Worm (Caenorhabditis elegans) whole organism, late embryonic: ENCODE measurements around the gene Y53F4B.21.

Experiments used
- C38D4.7 ChIP-seq: fragments of 200-800 bp; sonication (Bioruptor generic); optimal IDR thresholded peaks from 2 replicates; lab custom pipeline; 2018; ENCODE audit warnings: mild to moderate bottlenecking, missing genetic modification characterization, moderate library complexity, missing compliant biosample characterization
- K02D7.2 ChIP-seq: sonication (generic microtip); optimal IDR thresholded peaks from 2 replicates; lab custom pipeline; 2017; ENCODE audit warnings: mild to moderate bottlenecking, missing genetic modification characterization, missing compliant biosample characterization
- ahr-1 ChIP-seq: sonication (generic microtip); optimal IDR thresholded peaks from 2 replicates; lab custom pipeline; 2016; ENCODE audit warnings: missing genetic modification characterization, missing compliant biosample characterization
- ceh-18 ChIP-seq: sonication (generic microtip); optimal IDR thresholded peaks from 2 replicates; lab custom pipeline; 2016; ENCODE audit warnings: missing genetic modification characterization, missing compliant biosample characterization
- ceh-19 ChIP-seq: fragments of 200-800 bp; sonication (Bioruptor generic); optimal IDR thresholded peaks from 2 replicates; lab custom pipeline; 2018; ENCODE audit warnings: mild to moderate bottlenecking, missing genetic modification characterization, missing compliant biosample characterization
- ceh-2 ChIP-seq: sonication (generic microtip); optimal IDR thresholded peaks from 2 replicates; lab custom pipeline; 2016; ENCODE audit warnings: missing genotype, missing genetic modification characterization, missing compliant biosample characterization
- ceh-22 ChIP-seq: sonication (generic microtip); optimal IDR thresholded peaks from 2 replicates; lab custom pipeline; 2017; ENCODE audit warnings: missing biosample characterization, missing genetic modification characterization
- ceh-24 ChIP-seq: sonication (generic microtip); optimal IDR thresholded peaks from 2 replicates; lab custom pipeline; 2016; ENCODE audit warnings: mild to moderate bottlenecking, missing genetic modification characterization, missing compliant biosample characterization
- ceh-30 ChIP-seq: fragments of 150-350 bp; optimal IDR thresholded peaks from 2 replicates; lab custom pipeline; 2014; ENCODE audit warnings: missing biosample characterization, missing genetic modification characterization
- ceh-34 ChIP-seq: sonication (generic microtip); optimal IDR thresholded peaks from 2 replicates; lab custom pipeline; 2016; ENCODE audit warnings: mild to moderate bottlenecking, missing genetic modification characterization, missing compliant biosample characterization
- ceh-45 ChIP-seq: fragments of 200-800 bp; sonication (Bioruptor generic); IDR thresholded peaks from 2 replicates; pipeline ENCODE4 v1.3.6; 2022; ENCODE audit warnings: missing genetic modification reagents, missing genetic modification characterization, missing compliant biosample characterization
- ceh-48 ChIP-seq: sonication (generic microtip); optimal IDR thresholded peaks from 2 replicates; lab custom pipeline; 2016; ENCODE audit warnings: missing genetic modification characterization, inconsistent platforms, missing compliant biosample characterization
- dmd-4 ChIP-seq: sonication (generic microtip); optimal IDR thresholded peaks from 2 replicates; lab custom pipeline; 2016; ENCODE audit warnings: borderline replicate concordance, missing genetic modification characterization, missing compliant biosample characterization
- dve-1 ChIP-seq: sonication (generic microtip); optimal IDR thresholded peaks from 2 replicates; lab custom pipeline; 2017; ENCODE audit warnings: antibody characterized with exemption, mild to moderate bottlenecking, missing genetic modification characterization, missing compliant biosample characterization
- elt-2 ChIP-seq: sonication (generic microtip); optimal IDR thresholded peaks from 2 replicates; lab custom pipeline; 2016; ENCODE audit warnings: missing genetic modification reagents, missing genetic modification characterization, missing compliant biosample characterization
- ets-4 ChIP-seq: sonication (generic microtip); optimal IDR thresholded peaks from 2 replicates; lab custom pipeline; 2016; ENCODE audit warnings: missing genetic modification characterization, missing compliant biosample characterization
- eyg-1 ChIP-seq: sonication (generic microtip); optimal IDR thresholded peaks from 2 replicates; lab custom pipeline; 2016; ENCODE audit warnings: missing genotype, missing genetic modification characterization, missing compliant biosample characterization
- fax-1 ChIP-seq: sonication (generic microtip); optimal IDR thresholded peaks from 2 replicates; lab custom pipeline; 2016; ENCODE audit warnings: missing genotype, missing genetic modification characterization, missing compliant biosample characterization
- fkh-10 ChIP-seq: fragments of 150-350 bp; optimal IDR thresholded peaks from 2 replicates; lab custom pipeline; 2014; ENCODE audit warnings: missing biosample characterization, missing genetic modification reagents, missing genetic modification characterization
- gmeb-2 ChIP-seq: sonication (generic microtip); optimal IDR thresholded peaks from 2 replicates; lab custom pipeline; 2016; ENCODE audit warnings: missing genetic modification characterization, inconsistent platforms, missing compliant biosample characterization
- hlh-6 ChIP-seq: sonication (generic microtip); optimal IDR thresholded peaks from 2 replicates; lab custom pipeline; 2016; ENCODE audit warnings: missing genotype, missing genetic modification characterization, missing compliant biosample characterization
- hlh-8 ChIP-seq: sonication (generic microtip); optimal IDR thresholded peaks from 2 replicates; lab custom pipeline; 2016; ENCODE audit warnings: missing genotype, missing genetic modification characterization, missing compliant biosample characterization
- lim-6 ChIP-seq: sonication (generic microtip); optimal IDR thresholded peaks from 2 replicates; lab custom pipeline; 2016; ENCODE audit warnings: missing genetic modification characterization, missing compliant biosample characterization
- lin-11 ChIP-seq: fragments of 200-800 bp; sonication (Bioruptor generic); optimal IDR thresholded peaks from 2 replicates; lab custom pipeline; 2018; ENCODE audit warnings: mild to moderate bottlenecking, missing genetic modification characterization, missing compliant biosample characterization
- madf-2 ChIP-seq: sonication (generic microtip); optimal IDR thresholded peaks from 2 replicates; lab custom pipeline; 2017; ENCODE audit warnings: missing genetic modification characterization, missing compliant biosample characterization
- nfya-1 ChIP-seq: sonication (generic microtip); optimal IDR thresholded peaks from 2 replicates; lab custom pipeline; 2017; ENCODE audit warnings: missing genetic modification characterization, mild to moderate bottlenecking, missing compliant biosample characterization, antibody characterized with exemption, moderate library complexity
- nhr-11 ChIP-seq: fragments of 150-350 bp; optimal IDR thresholded peaks from 2 replicates; lab custom pipeline; 2014; ENCODE audit warnings: missing biosample characterization, missing genetic modification characterization
- nhr-232 ChIP-seq: sonication (generic microtip); optimal IDR thresholded peaks from 2 replicates; lab custom pipeline; 2016; ENCODE audit warnings: missing genetic modification characterization, missing compliant biosample characterization
- odd-2 ChIP-seq: sonication (generic microtip); optimal IDR thresholded peaks from 2 replicates; lab custom pipeline; 2017; ENCODE audit warnings: antibody characterized with exemption, mild to moderate bottlenecking, missing genetic modification characterization, missing compliant biosample characterization
- pat-9 ChIP-seq: fragments of 200-800 bp; sonication (Bioruptor generic); optimal IDR thresholded peaks from 2 replicates; lab custom pipeline; 2018; ENCODE audit warnings: mild to moderate bottlenecking, missing genetic modification characterization, moderate library complexity, missing compliant biosample characterization
- pax-1 ChIP-seq: fragments of 150-350 bp; optimal IDR thresholded peaks from 2 replicates; lab custom pipeline; 2014; ENCODE audit warnings: missing biosample characterization, missing genetic modification characterization
- pha-2 ChIP-seq: sonication (generic microtip); optimal IDR thresholded peaks from 2 replicates; lab custom pipeline; 2017; ENCODE audit warnings: mild to moderate bottlenecking, missing genetic modification characterization, missing compliant biosample characterization
- pha-4 ChIP-seq: fragments of 150-350 bp; optimal IDR thresholded peaks from 2 replicates; lab custom pipeline; 2018; ENCODE audit warnings: missing biosample characterization, missing genetic modification reagents, missing genetic modification characterization
- pros-1 ChIP-seq: fragments of 150-350 bp; optimal IDR thresholded peaks from 2 replicates; lab custom pipeline; 2014; ENCODE audit warnings: missing biosample characterization, missing genetic modification reagents, missing genetic modification characterization
- rnt-1 ChIP-seq: sonication (generic microtip); optimal IDR thresholded peaks from 2 replicates; lab custom pipeline; 2016; ENCODE audit warnings: missing genetic modification characterization, missing compliant biosample characterization
- sox-4 ChIP-seq: sonication (generic microtip); optimal IDR thresholded peaks from 2 replicates; lab custom pipeline; 2017; ENCODE audit warnings: mild to moderate bottlenecking, missing genetic modification characterization, inconsistent platforms, missing compliant biosample characterization
- ttx-3 ChIP-seq: sonication (generic microtip); optimal IDR thresholded peaks from 2 replicates; lab custom pipeline; 2016; ENCODE audit warnings: missing genetic modification reagents, missing genetic modification characterization, missing compliant biosample characterization
- unc-3 ChIP-seq, 2 experiments: fragments of 200-800 bp in 1 of 2; sonication (Bioruptor generic) in 1 of 2; sonication (generic microtip) in 1 of 2; conservative IDR thresholded peaks in 1 of 2; optimal IDR thresholded peaks in 1 of 2; 2 replicates each; pipeline versions ENCODE4 v1.3.6 to Lab custom; 2016 to 2022; ENCODE audit warnings: missing compliant biosample characterization in 2 of 2, missing genetic modification characterization in 2 of 2, missing genetic modification reagents in 1 of 2
- unc-55 ChIP-seq: sonication (generic microtip); optimal IDR thresholded peaks from 2 replicates; lab custom pipeline; 2017; ENCODE audit warnings: missing biosample characterization, missing genetic modification reagents, missing genetic modification characterization
- ztf-16 ChIP-seq: sonication (generic microtip); optimal IDR thresholded peaks from 2 replicates; lab custom pipeline; 2017; ENCODE audit warnings: missing genetic modification characterization, missing compliant biosample characterization

Gene Y53F4B.21

ce11 chrII:15119537-15120360 lies 29.8 kb downstream of the Y53F4B.21 start, which contains the start of gene arp-1 (continued):
- TF ChIP-seq ceh-18 (tag; lab: Kevin White, UChicago) (no peak), fkh-10 (no peak), pax-1 (tag; lab: Kevin White, UChicago) (no peak), pha-2 (tag; lab: Kevin White, UChicago) (peak; percentile 4), nhr-11 (tag; lab: Kevin White, UChicago) (no peak), unc-3 (GFP tag; conservative IDR thresholded peaks at IDR 0.05; lab: Robert Waterston, UW) (no peak), unc-3 (tag; optimal IDR thresholded peaks at IDR 0.05; lab: Kevin White, UChicago) (no peak), ztf-16 (no peak), gmeb-2 (tag; lab: Kevin White, UChicago) (no peak), eyg-1 (tag; lab: Kevin White, UChicago) (no peak), ceh-48 (tag; lab: Kevin White, UChicago) (peak; percentile 8), ceh-24 (tag; lab: Kevin White, UChicago) (no peak), ahr-1 (tag; lab: Kevin White, UChicago) (no peak), sox-4 (tag; lab: Kevin White, UChicago) (no peak), pat-9 (no peak), ceh-2 (tag; lab: Kevin White, UChicago) (no peak), ttx-3 (tag; lab: Kevin White, UChicago) (no peak), nhr-232 (tag; lab: Kevin White, UChicago) (no peak), K02D7.2 (tag; lab: Kevin White, UChicago) (peak; percentile 3), dmd-4 (tag; lab: Kevin White, UChicago) (no peak), lin-11 (no peak), ets-4 (tag; lab: Kevin White, UChicago) (no peak), dve-1 (tag; lab: Kevin White, UChicago) (no peak), ceh-45 (GFP tag; lab: Robert Waterston, UW) (no peak), rnt-1 (tag; lab: Kevin White, UChicago) (no peak), hlh-6 (tag; lab: Kevin White, UChicago) (no peak), ceh-30 (tag; lab: Kevin White, UChicago) (no peak), madf-2 (tag; lab: Kevin White, UChicago) (no peak), pros-1 (tag; lab: Kevin White, UChicago) (no peak), nfya-1 (tag; lab: Kevin White, UChicago) (peak; percentile 39), hlh-8 (tag; lab: Kevin White, UChicago) (no peak), elt-2 (peak; percentile 20), odd-2 (no peak), ceh-19 (GFP tag; lab: Kevin White, UChicago) (no peak), lim-6 (tag; lab: Kevin White, UChicago) (no peak), C38D4.7 (GFP tag; lab: Kevin White, UChicago) (no peak), ceh-34 (tag; lab: Kevin White, UChicago) (peak; percentile 3), unc-55 (no peak)
- TF ChIP-seq, all 69 proteins: peak for 10

ce11 chrII:15124193-15124592 lies 34.2 kb downstream of the Y53F4B.21 start, which contains the start of gene Y53F4B.23:
Gene Y53F4B.23, plus strand, starts transcription at chrII:15124504.
- no peak for TF ChIP-seq nhr-11 (tag; lab: Kevin White, UChicago)
- TF ChIP-seq ceh-22, result no peak
- no peak for TF ChIP-seq ceh-30 (tag; lab: Kevin White, UChicago)
- TF ChIP-seq pha-4 (tag; lab: Kevin White, UChicago), result no peak
- no peak for TF ChIP-seq ztf-16
- TF ChIP-seq pat-9, result no peak
- no peak for TF ChIP-seq fax-1 (tag; lab: Kevin White, UChicago)
- no peak for TF ChIP-seq K02D7.2 (tag; lab: Kevin White, UChicago)
- TF ChIP-seq dve-1 (tag; lab: Kevin White, UChicago), result no peak
